Worm (Caenorhabditis elegans) whole organism, L3 larva: ENCODE data around the gene vhp-1.
"Not testable (repeated sequence)": the region's sequence is repeated elsewhere in the genome, so short reads cannot be mapped to it uniquely, and the experiment has no call there.

Experiments
- R02D3.7 ChIP-seq: fragments of 150-350 bp; optimal IDR thresholded peaks from 2 replicates; lab custom pipeline; 2014; ENCODE audit warnings: missing biosample characterization, missing genetic modification characterization
- aly-2 ChIP-seq: fragments of 150-350 bp; optimal IDR thresholded peaks from 2 replicates; lab custom pipeline; 2014; ENCODE audit warnings: missing biosample characterization, missing genetic modification characterization
- ama-1 ChIP-seq: fragments of 150-350 bp; optimal IDR thresholded peaks from 2 replicates; lab custom pipeline; 2018
- ceh-16 ChIP-seq: sonication (generic microtip); optimal IDR thresholded peaks from 2 replicates; lab custom pipeline; 2017; ENCODE audit warnings: missing biosample characterization, missing genetic modification characterization
- ceh-28 ChIP-seq: fragments of 150-350 bp; optimal IDR thresholded peaks from 2 replicates; lab custom pipeline; 2014; ENCODE audit warnings: missing biosample characterization, missing genetic modification reagents, missing genetic modification characterization
- ceh-82 ChIP-seq: fragments of 150-350 bp; optimal IDR thresholded peaks from 2 replicates; lab custom pipeline; 2014; ENCODE audit warnings: missing biosample characterization, missing genetic modification characterization
- daf-12 ChIP-seq: fragments of 150-350 bp; optimal IDR thresholded peaks from 2 replicates; lab custom pipeline; 2014; ENCODE audit warnings: missing biosample characterization, missing genetic modification reagents, missing genetic modification characterization
- egl-5 ChIP-seq: fragments of 150-350 bp; optimal IDR thresholded peaks from 2 replicates; lab custom pipeline; 2017; ENCODE audit warnings: missing biosample characterization, missing genetic modification reagents, missing genetic modification characterization, inconsistent platforms
- elt-2 ChIP-seq: sonication (generic microtip); optimal IDR thresholded peaks from 2 replicates; lab custom pipeline; 2016; ENCODE audit warnings: missing genetic modification reagents, mild to moderate bottlenecking, missing genetic modification characterization, missing compliant biosample characterization
- elt-3 ChIP-seq, 3 experiments: fragments of 150-350 bp in 1 of 3; sonication (generic microtip) in 2 of 3; optimal IDR thresholded peaks; 2 replicates in 2 of 3; 4 replicates in 1 of 3; lab custom pipeline; 2014 to 2017; ENCODE audit warnings: missing biosample characterization in 3 of 3, missing genetic modification characterization in 3 of 3
- eor-1 ChIP-seq, 2 experiments: fragments of 150-350 bp; optimal IDR thresholded peaks; 2 replicates each; lab custom pipeline; 2014 to 2018; ENCODE audit warnings: missing biosample characterization in 2 of 2, missing genetic modification characterization in 2 of 2
- fkh-10 ChIP-seq: sonication (generic microtip); optimal IDR thresholded peaks from 2 replicates; lab custom pipeline; 2017; ENCODE audit warnings: missing biosample characterization, missing genetic modification reagents, missing genetic modification characterization
- hmg-11 ChIP-seq: sonication (generic microtip); optimal IDR thresholded peaks from 2 replicates; lab custom pipeline; 2016; ENCODE audit warnings: missing genetic modification characterization, missing compliant biosample characterization
- jun-1 ChIP-seq: fragments of 150-350 bp; optimal IDR thresholded peaks from 2 replicates; lab custom pipeline; 2014; ENCODE audit warnings: missing biosample characterization, missing genetic modification reagents, missing genetic modification characterization
- lin-15B ChIP-seq: fragments of 150-350 bp; optimal IDR thresholded peaks from 2 replicates; lab custom pipeline; 2014; ENCODE audit warnings: missing biosample characterization, missing genetic modification characterization
- lin-39 ChIP-seq: fragments of 150-350 bp; optimal IDR thresholded peaks from 2 replicates; lab custom pipeline; 2018; ENCODE audit warnings: missing biosample characterization, missing genetic modification reagents, missing genetic modification characterization
- lsy-12 ChIP-seq: sonication (generic microtip); optimal IDR thresholded peaks from 2 replicates; lab custom pipeline; 2016; ENCODE audit warnings: mild to moderate bottlenecking, missing genetic modification characterization, missing compliant biosample characterization
- mdl-1 ChIP-seq: fragments of 150-350 bp; optimal IDR thresholded peaks from 2 replicates; lab custom pipeline; 2014; ENCODE audit warnings: missing biosample characterization, missing genetic modification characterization
- mml-1 ChIP-seq: fragments of 150-350 bp; sonication (generic microtip); optimal IDR thresholded peaks from 3 replicates; lab custom pipeline; 2014; ENCODE audit warnings: missing biosample characterization, missing genetic modification characterization
- nfya-1 ChIP-seq: sonication (generic microtip); optimal IDR thresholded peaks from 2 replicates; lab custom pipeline; 2017; ENCODE audit warnings: missing genetic modification characterization, mild to moderate bottlenecking, missing compliant biosample characterization, antibody characterized with exemption, moderate library complexity; ENCODE audit not compliant: insufficient read depth
- nhr-11 ChIP-seq: fragments of 150-350 bp; optimal IDR thresholded peaks from 2 replicates; lab custom pipeline; 2014; ENCODE audit warnings: missing biosample characterization, missing genetic modification characterization
- nhr-23 ChIP-seq: fragments of 150-350 bp; optimal IDR thresholded peaks from 2 replicates; lab custom pipeline; 2014; ENCODE audit warnings: missing biosample characterization, missing genetic modification reagents, missing genetic modification characterization
- nhr-25 ChIP-seq: sonication (generic microtip); optimal IDR thresholded peaks from 2 replicates; lab custom pipeline; 2017; ENCODE audit warnings: missing biosample characterization, missing genetic modification characterization
- nhr-43 ChIP-seq: sonication (generic microtip); optimal IDR thresholded peaks from 2 replicates; lab custom pipeline; 2016; ENCODE audit warnings: mild to moderate bottlenecking, missing genetic modification characterization, missing compliant biosample characterization; ENCODE audit not compliant: poor library complexity, severe bottlenecking
- nhr-67 ChIP-seq: fragments of 150-350 bp; optimal IDR thresholded peaks from 2 replicates; lab custom pipeline; 2014; ENCODE audit warnings: missing biosample characterization, missing genetic modification characterization
- nhr-76 ChIP-seq: fragments of 150-350 bp; sonication (generic microtip); optimal IDR thresholded peaks from 5 replicates; lab custom pipeline; 2014; ENCODE audit warnings: missing biosample characterization, missing genetic modification characterization
- pha-4 ChIP-seq: fragments of 150-350 bp; optimal IDR thresholded peaks from 2 replicates; lab custom pipeline; 2014; ENCODE audit warnings: missing biosample characterization, missing genetic modification reagents, missing genetic modification characterization
- pqm-1 ChIP-seq: fragments of 150-350 bp; optimal IDR thresholded peaks from 2 replicates; lab custom pipeline; 2017; ENCODE audit warnings: missing biosample characterization, missing genetic modification characterization, inconsistent platforms
- skn-1 ChIP-seq: fragments of 150-350 bp; optimal IDR thresholded peaks from 2 replicates; lab custom pipeline; 2014; ENCODE audit warnings: missing biosample characterization, missing genetic modification characterization
- snpc-4 ChIP-seq: fragments of 150-350 bp; optimal IDR thresholded peaks from 2 replicates; lab custom pipeline; 2014; ENCODE audit warnings: missing biosample characterization, missing genetic modification characterization
- tbx-2 ChIP-seq: sonication (generic microtip); optimal IDR thresholded peaks from 2 replicates; lab custom pipeline; 2016; ENCODE audit warnings: mild to moderate bottlenecking, missing genetic modification characterization, missing compliant biosample characterization
- unc-39 ChIP-seq: sonication (generic microtip); optimal IDR thresholded peaks from 4 replicates; lab custom pipeline; 2017; ENCODE audit warnings: missing biosample characterization, missing genetic modification characterization
- zag-1 ChIP-seq: fragments of 150-350 bp; optimal IDR thresholded peaks from 2 replicates; lab custom pipeline; 2014; ENCODE audit warnings: missing biosample characterization, missing genetic modification characterization

The vhp-1 gene

ce11 chrII:5346350-5346749 lies 23.3 kb downstream of the vhp-1 start:
- peak; percentile 52 for TF ChIP-seq lin-39 (tag; lab: Kevin White, UChicago)
- TF ChIP-seq lin-15B, result peak; percentile 47
- peak; percentile 11 for TF ChIP-seq egl-5 (tag; lab: Kevin White, UChicago)
- peak; percentile 19 for TF ChIP-seq ceh-82 (tag; lab: Kevin White, UChicago)
- TF ChIP-seq nhr-43, result peak; percentile 43
- TF ChIP-seq ceh-28, result peak; percentile 42
- TF ChIP-seq pha-4 (tag; lab: Kevin White, UChicago), result peak; percentile 72
- peak; percentile 74 for TF ChIP-seq nhr-23 (tag; lab: Kevin White, UChicago)
- TF ChIP-seq nfya-1 (tag; lab: Kevin White, UChicago), result peak; percentile 74
- TF ChIP-seq nhr-25 (tag; lab: Kevin White, UChicago), result peak; percentile 57
- peak; percentile 61 for TF ChIP-seq R02D3.7 (tag; lab: Kevin White, UChicago)
- peak; percentile 31 for TF ChIP-seq jun-1
- peak; percentile 62 for TF ChIP-seq elt-2

ce11 chrII:5350357-5350756 lies 27.3 kb downstream of the vhp-1 start, which contains the start of gene F09E5.8:
F09E5.8 (plus strand) TSS chrII:5350669.
- TF ChIP-seq lsy-12; unc-39 (tag; lab: Kevin White, UChicago); daf-12 (tag; lab: Kevin White, UChicago): not testable (repeated sequence)

ce11 chrII:5351799-5352198 lies 28.7 kb downstream of the vhp-1 start, which contains the start of gene F09E5.7:
F09E5.7 (plus strand) TSS chrII:5352099.
- no peak for TF ChIP-seq pha-4 (tag; lab: Kevin White, UChicago)
- no peak for TF ChIP-seq lsy-12
- no peak for TF ChIP-seq unc-39 (tag; lab: Kevin White, UChicago)
- TF ChIP-seq tbx-2 (tag; lab: Kevin White, UChicago), result no peak
- TF ChIP-seq zag-1 (tag; lab: Kevin White, UChicago), result no peak
- TF ChIP-seq ama-1 (lab: Kevin White, UChicago), result no peak
- TF ChIP-seq elt-2, result no peak
- no peak for TF ChIP-seq elt-3 (tag; optimal IDR thresholded peaks at IDR 0.05; lab: Kevin White, UChicago)
- no peak for TF ChIP-seq nhr-67
- TF ChIP-seq mdl-1 (tag; lab: Kevin White, UChicago), result no peak
- TF ChIP-seq ceh-16, result no peak
- TF ChIP-seq ceh-28, result no peak
- no peak for TF ChIP-seq lin-39 (tag; lab: Kevin White, UChicago)
- TF ChIP-seq nhr-43, result no peak

ce11 chrII:5353642-5354041 lies 30.6 kb downstream of the vhp-1 start:
- peak; percentile 70 for TF ChIP-seq nhr-43
- peak; percentile 70 for TF ChIP-seq lsy-12
- no peak for TF ChIP-seq nhr-23 (tag; lab: Kevin White, UChicago)
- TF ChIP-seq mml-1, result no peak
- TF ChIP-seq ceh-16, result no peak
- peak; percentile 37 for TF ChIP-seq elt-2

ce11 chrII:5355384-5355783 lies 32.3 kb downstream of the vhp-1 start, which contains the start of gene srg-69:
srg-69 (plus strand) TSS chrII:5355684.
- no peak for TF ChIP-seq pha-4 (tag; lab: Kevin White, UChicago)
- TF ChIP-seq aly-2 (tag; lab: Kevin White, UChicago), result no peak
- no peak for TF ChIP-seq nhr-11 (tag; lab: Kevin White, UChicago)

- TF ChIP-seq lin-15B (peak; percentile 89), lsy-12 (peak; percentile 71), egl-5 (tag; lab: Kevin White, UChicago) (peak; percentile 51), jun-1 (peak; percentile 35), lin-39 (tag; lab: Kevin White, UChicago) (peak; percentile 80), daf-12 (tag; lab: Kevin White, UChicago) (no peak), elt-2 (peak; percentile 85), skn-1 (peak; percentile 40), unc-39 (tag; lab: Kevin White, UChicago) (no peak), nhr-76 (no peak), pqm-1 (tag; lab: Kevin White, UChicago) (peak; percentile 39), pha-4 (tag; lab: Kevin White, UChicago) (peak; percentile 75), R02D3.7 (tag; lab: Kevin White, UChicago) (peak; percentile 98), nhr-23 (tag; lab: Kevin White, UChicago) (peak; percentile 62), ceh-82 (tag; lab: Kevin White, UChicago) (peak; percentile 78), nfya-1 (tag; lab: Kevin White, UChicago) (peak; percentile 79), tbx-2 (tag; lab: Kevin White, UChicago) (peak; percentile 17), eor-1 (tag; optimal IDR thresholded peaks at IDR 0.05; lab: Kevin White, UChicago) (no peak), nhr-25 (tag; lab: Kevin White, UChicago) (peak; percentile 70), ceh-28 (peak; percentile 70), snpc-4 (tag; lab: Kevin White, UChicago) (peak; percentile 81), fkh-10 (GFP tag; lab: Kevin White, UChicago) (peak; percentile 58), nhr-43 (peak; percentile 88), hmg-11 (tag; lab: Kevin White, UChicago) (peak; percentile 70), mdl-1 (tag; lab: Kevin White, UChicago) (no peak)
These were observed 35.2 kb downstream of the vhp-1 start, which contains the start of the genes F09E5.11 and bmy-1 for ce11 chrII:5358137-5358745. F09E5.11 (minus strand) TSS chrII:5358187. bmy-1 (plus strand) TSS chrII:5358695.
